Worm (Caenorhabditis elegans) whole organism, young adult: ENCODE measurements around the gene F53H1.3.

Experiments
- B0261.1 ChIP-seq: sonication (generic microtip); optimal IDR thresholded peaks from 2 replicates; lab custom pipeline; 2016; ENCODE audit warnings: mild to moderate bottlenecking, missing genetic modification characterization, moderate library complexity, missing compliant biosample characterization
- F10E7.11 ChIP-seq: sonication (generic microtip); optimal IDR thresholded peaks from 2 replicates; lab custom pipeline; 2017; ENCODE audit warnings: mild to moderate bottlenecking, missing genetic modification characterization, moderate library complexity, missing compliant biosample characterization
- F37B4.10 ChIP-seq: fragments of 200-800 bp; sonication (Bioruptor generic); IDR thresholded peaks from 2 replicates; pipeline ENCODE4 v1.3.6; 2022; ENCODE audit warnings: missing genetic modification characterization, missing compliant biosample characterization
- K12H6.12 ChIP-seq: fragments of 200-800 bp; sonication (Bioruptor generic); optimal IDR thresholded peaks from 2 replicates; lab custom pipeline; 2018; ENCODE audit warnings: mild to moderate bottlenecking, missing genetic modification characterization, missing compliant biosample characterization
- Y67H2A.10 ChIP-seq: fragments of 200-800 bp; sonication (Bioruptor generic); conservative IDR thresholded peaks from 2 replicates; pipeline ENCODE4 v1.3.6; 2022; ENCODE audit warnings: missing genetic modification reagents, missing genetic modification characterization, missing compliant biosample characterization
- attf-3 ChIP-seq: fragments of 200-800 bp; sonication (Bioruptor generic); conservative IDR thresholded peaks from 2 replicates; pipeline ENCODE4 v1.3.6; 2022; ENCODE audit warnings: missing genetic modification reagents, missing genetic modification characterization, missing compliant biosample characterization
- attf-6 ChIP-seq: fragments of 200-800 bp; sonication (Bioruptor generic); IDR thresholded peaks from 2 replicates; pipeline ENCODE4 v1.3.6; 2022; ENCODE audit warnings: missing genetic modification reagents, missing genetic modification characterization, missing compliant biosample characterization
- ceh-91 ChIP-seq: fragments of 200-800 bp; sonication (Bioruptor generic); IDR thresholded peaks from 2 replicates; pipeline ENCODE4 v1.3.6; 2022; ENCODE audit warnings: missing genetic modification reagents, missing genetic modification characterization, missing compliant biosample characterization
- dox-1 ChIP-seq: fragments of 200-800 bp; sonication (Bioruptor generic); IDR thresholded peaks from 2 replicates; pipeline ENCODE4 v1.3.6; 2022; ENCODE audit warnings: missing genetic modification reagents, missing genetic modification characterization, missing compliant biosample characterization
- dpl-1 ChIP-seq: fragments of 150-350 bp; optimal IDR thresholded peaks from 2 replicates; lab custom pipeline; 2014; ENCODE audit warnings: missing biosample characterization, missing genetic modification reagents, missing genetic modification characterization
- egrh-3 ChIP-seq: fragments of 200-800 bp; sonication (Bioruptor generic); IDR thresholded peaks from 2 replicates; pipeline ENCODE4 v1.3.6; 2022; ENCODE audit warnings: missing genetic modification reagents, missing genetic modification characterization, missing compliant biosample characterization
- ets-4 ChIP-seq: fragments of 200-800 bp; sonication (Bioruptor generic); optimal IDR thresholded peaks from 2 replicates; lab custom pipeline; 2018; ENCODE audit warnings: mild to moderate bottlenecking, missing genetic modification characterization, missing compliant biosample characterization
- fkh-3 ChIP-seq: sonication (generic microtip); optimal IDR thresholded peaks from 2 replicates; lab custom pipeline; 2016; ENCODE audit warnings: mild to moderate bottlenecking, missing genetic modification characterization, missing compliant biosample characterization
- gei-17 ChIP-seq: fragments of 200-800 bp; sonication (Bioruptor generic); optimal IDR thresholded peaks from 2 replicates; lab custom pipeline; 2018; ENCODE audit warnings: mild to moderate bottlenecking, missing genetic modification characterization, missing compliant biosample characterization
- hmg-1.2 ChIP-seq: fragments of 200-800 bp; sonication (Bioruptor generic); IDR thresholded peaks from 2 replicates; pipeline ENCODE4 v1.3.6; 2022; ENCODE audit warnings: missing genetic modification reagents, missing genetic modification characterization, missing compliant biosample characterization
- lag-1 ChIP-seq: fragments of 200-800 bp; sonication (Bioruptor generic); IDR thresholded peaks from 2 replicates; pipeline ENCODE4 v1.3.6; 2022; ENCODE audit warnings: missing genetic modification reagents, missing genetic modification characterization, missing compliant biosample characterization
- lin-40 ChIP-seq: sonication (generic microtip); optimal IDR thresholded peaks from 2 replicates; lab custom pipeline; 2016; ENCODE audit warnings: missing genetic modification characterization, mild to moderate bottlenecking, missing compliant biosample characterization, missing genotype, missing genetic modification reagents
- nhr-120 ChIP-seq: fragments of 200-800 bp; sonication (Bioruptor generic); IDR thresholded peaks from 2 replicates; pipeline ENCODE4 v1.3.6; 2022; ENCODE audit warnings: missing genetic modification characterization, missing compliant biosample characterization
- nhr-80 ChIP-seq: sonication (generic microtip); optimal IDR thresholded peaks from 2 replicates; lab custom pipeline; 2016; ENCODE audit warnings: missing genetic modification characterization, missing compliant biosample characterization
- pbrm-1 ChIP-seq: fragments of 200-800 bp; sonication (Bioruptor generic); IDR thresholded peaks from 2 replicates; pipeline ENCODE4 v1.3.6; 2022; ENCODE audit warnings: missing genetic modification reagents, missing genetic modification characterization, missing compliant biosample characterization
- pha-4 ChIP-seq: fragments of 150-350 bp; sonication (generic microtip); optimal IDR thresholded peaks from 2 replicates; lab custom pipeline; 2014; ENCODE audit warnings: missing biosample characterization, missing genetic modification reagents, missing genetic modification characterization
- repo-1 ChIP-seq: sonication (generic microtip); optimal IDR thresholded peaks from 2 replicates; lab custom pipeline; 2017; ENCODE audit warnings: mild to moderate bottlenecking, missing genetic modification characterization, missing compliant biosample characterization
- rpc-1 ChIP-seq, 2 experiments: fragments of 150-350 bp in 1 of 2; sonication (generic microtip) in 1 of 2; optimal IDR thresholded peaks; 2 replicates each; lab custom pipeline; 2014 to 2018; ENCODE audit warnings: missing biosample characterization in 1 of 2, missing genetic modification characterization in 1 of 2, missing genetic modification reagents in 1 of 2, missing genotype in 1 of 2
- sea-2 ChIP-seq: fragments of 200-800 bp; sonication (Bioruptor generic); IDR thresholded peaks from 2 replicates; pipeline ENCODE4 v1.3.6; 2022; ENCODE audit warnings: missing genetic modification characterization, missing compliant biosample characterization
- snpc-4 ChIP-seq, 5 experiments: fragments of 150-350 bp in 1 of 5; sonication (generic microtip) in 4 of 5; optimal IDR thresholded peaks; 2 replicates each; lab custom pipeline; 2014 to 2018; ENCODE audit warnings: missing genetic modification characterization in 5 of 5, missing biosample characterization in 3 of 5, antibody characterized with exemption in 2 of 5, mild to moderate bottlenecking in 2 of 5, missing compliant biosample characterization in 2 of 5, missing genotype in 2 of 5, moderate library complexity in 2 of 5, missing genetic modification reagents in 1 of 5
- tbp1 ChIP-seq: fragments of 200-800 bp; sonication (Bioruptor generic); optimal IDR thresholded peaks from 2 replicates; lab custom pipeline; 2018; ENCODE audit warnings: mild to moderate bottlenecking, missing genetic modification characterization, missing compliant biosample characterization
- zfh-2 ChIP-seq: fragments of 200-800 bp; sonication (Bioruptor generic); conservative IDR thresholded peaks from 2 replicates; pipeline ENCODE4 v1.3.6; 2022; ENCODE audit warnings: missing genetic modification reagents, missing genetic modification characterization, missing compliant biosample characterization
- ztf-25 ChIP-seq: fragments of 200-800 bp; sonication (Bioruptor generic); IDR thresholded peaks from 2 replicates; pipeline ENCODE4 v1.3.6; 2022; ENCODE audit warnings: missing genetic modification reagents, missing genetic modification characterization, missing compliant biosample characterization

F53H1.3 gene

ce11 chrIV:1378954-1379353 is 50.0 kb downstream of the F53H1.3 start:
- TF ChIP-seq nhr-80 (tag; lab: Kevin White, UChicago) (peak; percentile 94), nhr-120 (GFP tag; lab: Robert Waterston, UW) (no peak), dox-1 (GFP tag; lab: Robert Waterston, UW) (peak; percentile 61; the same call in 1 of the 2 replicates), ets-4 (peak; percentile 50)
- TF ChIP-seq, all 124 proteins: peak for 3

ce11 chrIV:1380350-1380749 is 51.4 kb downstream of the F53H1.3 start:
- TF ChIP-seq B0261.1 (tag; lab: Kevin White, UChicago) (peak; percentile 16), ztf-25 (GFP tag; lab: Robert Waterston, UW) (no peak), tbp1 (GFP tag; lab: Kevin White, UChicago) (peak; percentile 70), rpc-1 (optimal IDR thresholded peaks at IDR 0.05; lab: Kevin White, UChicago) (peak; percentile 8), rpc-1 (tag; optimal IDR thresholded peaks at IDR 0.05; lab: Kevin White, UChicago) (peak; percentile 52)

ce11 chrIV:1381596-1382274 is 52.8 kb downstream of the F53H1.3 start:
- TF ChIP-seq rpc-1 (optimal IDR thresholded peaks at IDR 0.05; lab: Kevin White, UChicago) (peak; percentile 36), rpc-1 (tag; optimal IDR thresholded peaks at IDR 0.05; lab: Kevin White, UChicago) (peak; percentile 65), gei-17 (GFP tag; lab: Kevin White, UChicago) (no peak), B0261.1 (tag; lab: Kevin White, UChicago) (peak; percentile 41), tbp1 (GFP tag; lab: Kevin White, UChicago) (peak; percentile 79)

- TF ChIP-seq K12H6.12 (tag; lab: Kevin White, UChicago) (no peak), B0261.1 (tag; lab: Kevin White, UChicago) (peak; percentile 45), egrh-3 (GFP tag; lab: Robert Waterston, UW) (no peak), snpc-4 (GFP tag; optimal IDR thresholded peaks at IDR 0.05; lab: Kevin White, UChicago) (no peak), snpc-4 (tag; optimal IDR thresholded peaks at IDR 0.05; lab: Kevin White, UChicago) (no peak), rpc-1 (optimal IDR thresholded peaks at IDR 0.05; lab: Kevin White, UChicago) (peak; percentile 16), rpc-1 (tag; optimal IDR thresholded peaks at IDR 0.05; lab: Kevin White, UChicago) (peak; percentile 57), dox-1 (GFP tag; lab: Robert Waterston, UW) (no peak), Y67H2A.10 (GFP tag; lab: Robert Waterston, UW) (no peak), fkh-3 (no peak), tbp1 (GFP tag; lab: Kevin White, UChicago) (peak; percentile 68), pbrm-1 (no peak), sea-2 (GFP tag; lab: Robert Waterston, UW) (no peak), pha-4 (tag; lab: Kevin White, UChicago) (no peak), F10E7.11 (tag; lab: Kevin White, UChicago) (no peak), attf-6 (no peak), lin-40 (tag; lab: Kevin White, UChicago) (no peak), lag-1 (GFP tag; lab: Robert Waterston, UW) (no peak), attf-3 (GFP tag; lab: Robert Waterston, UW) (no peak), ceh-91 (GFP tag; lab: Robert Waterston, UW) (no peak), repo-1 (tag; lab: Kevin White, UChicago) (no peak)
Measured at ce11 chrIV:1385500-1385899, 56.5 kb downstream of the F53H1.3 start.

ce11 chrIV:1385915-1386314 is 57.0 kb downstream of the F53H1.3 start, which contains the start of gene nhr-41:
Gene nhr-41 (plus strand): TSS chrIV:1386215.
- no peak for TF ChIP-seq dpl-1 (GFP tag; lab: Kevin White, UChicago)
- no peak for TF ChIP-seq F37B4.10
- TF ChIP-seq hmg-1.2 (GFP tag; lab: Robert Waterston, UW), result peak; percentile 15; the same call in 1 of the 2 replicates
- 0 out of 2 replicates have a peak, but pooled peaks have one; percentile 10 for TF ChIP-seq dox-1 (GFP tag; lab: Robert Waterston, UW)
- TF ChIP-seq zfh-2 (GFP tag; lab: Robert Waterston, UW), result peak; percentile 61; the same call in 1 of the 2 replicates
